Fruit fly (Drosophila melanogaster) whole organism, embryonic: Measurements from ENCODE around the gene CG12279.

Experiments used
- Adf1 ChIP-seq: fragments of 200-800 bp; sonication (Bioruptor generic); IDR thresholded peaks from 2 replicates; pipeline ENCODE4 v1.3.6; 2022; ENCODE audit warnings: missing biosample characterization, missing genetic modification characterization
- Awh ChIP-seq: fragments of 200-800 bp; sonication (Bioruptor generic); IDR thresholded peaks from 2 replicates; pipeline ENCODE4, ENCODE4 v1.3.6; 2022; ENCODE audit warnings: missing biosample characterization, missing genetic modification characterization
- Bgb ChIP-seq: fragments of 200-800 bp; sonication (Bioruptor generic); IDR thresholded peaks from 2 replicates; pipeline ENCODE4 v1.3.6; 2022; ENCODE audit warnings: missing biosample characterization, missing genetic modification characterization; ENCODE audit not compliant: partially characterized antibody
- BtbVII ChIP-seq: fragments of 200-800 bp; sonication (Bioruptor generic); optimal IDR thresholded peaks from 3 replicates; lab custom pipeline; 2017; ENCODE audit warnings: missing biosample characterization, mild to moderate bottlenecking, missing genetic modification characterization
- CG10274 ChIP-seq: fragments of 200-800 bp; sonication (Bioruptor generic); optimal IDR thresholded peaks from 3 replicates; lab custom pipeline; 2017; ENCODE audit warnings: missing biosample characterization, mild to moderate bottlenecking, missing genetic modification characterization
- CG11247 ChIP-seq: fragments of 200-800 bp; sonication (Bioruptor generic); IDR thresholded peaks from 2 replicates; pipeline ENCODE4 v1.3.6; 2022; ENCODE audit warnings: missing biosample characterization, missing genetic modification characterization
- CG1233 ChIP-seq: fragments of 200-800 bp; sonication (Bioruptor generic); optimal IDR thresholded peaks from 4 replicates; lab custom pipeline; 2018; ENCODE audit warnings: missing biosample characterization, mild to moderate bottlenecking, missing genetic modification characterization
- CG13894 ChIP-seq: fragments of 200-800 bp; sonication (Bioruptor generic); optimal IDR thresholded peaks from 3 replicates; lab custom pipeline; 2018; ENCODE audit warnings: missing biosample characterization, mild to moderate bottlenecking, missing genetic modification characterization, moderate library complexity
- CG14050 ChIP-seq: fragments of 200-800 bp; sonication (Bioruptor generic); IDR thresholded peaks from 3 replicates; pipeline ENCODE4 v1.3.6; 2022; ENCODE audit warnings: missing biosample characterization, missing genetic modification characterization
- CG14441 ChIP-seq: fragments of 200-800 bp; sonication (Bioruptor generic); IDR thresholded peaks from 2 replicates; pipeline ENCODE4 v1.3.6; 2022; ENCODE audit warnings: missing biosample characterization, missing genetic modification characterization
- CG14965 ChIP-seq: fragments of 200-800 bp; sonication (Bioruptor generic); optimal IDR thresholded peaks from 2 replicates; lab custom pipeline; 2016; ENCODE audit warnings: missing biosample characterization, missing genetic modification characterization, borderline replicate concordance
- CG1529 ChIP-seq: fragments of 200-800 bp; sonication (Bioruptor generic); optimal IDR thresholded peaks from 3 replicates; lab custom pipeline; 2018; ENCODE audit warnings: missing biosample characterization, missing genetic modification characterization
- CG17186 ChIP-seq: fragments of 200-800 bp; sonication (Bioruptor generic); optimal IDR thresholded peaks from 3 replicates; lab custom pipeline; 2017; ENCODE audit warnings: missing biosample characterization, missing genetic modification reagents, missing genetic modification characterization
- CG17359 ChIP-seq: fragments of 200-800 bp; sonication (Bioruptor generic); optimal IDR thresholded peaks from 3 replicates; lab custom pipeline; 2018; ENCODE audit warnings: missing biosample characterization, mild to moderate bottlenecking, missing genetic modification characterization, moderate library complexity
- CG17829 ChIP-seq: fragments of 200-800 bp; optimal IDR thresholded peaks from 2 replicates; lab custom pipeline; 2019; ENCODE audit warnings: missing biosample characterization, mild to moderate bottlenecking, missing genetic modification characterization, moderate library complexity
- CG18599 ChIP-seq: fragments of 200-800 bp; sonication (Bioruptor generic); optimal IDR thresholded peaks from 3 replicates; lab custom pipeline; 2017; ENCODE audit warnings: missing biosample characterization, missing genetic modification characterization, mild to moderate bottlenecking, moderate library complexity, missing genetic modification reagents
- CG30020 ChIP-seq: fragments of 200-800 bp; optimal IDR thresholded peaks from 2 replicates; lab custom pipeline; 2019; ENCODE audit warnings: missing biosample characterization, mild to moderate bottlenecking, missing genetic modification characterization, moderate library complexity
- CG3847 ChIP-seq: fragments of 200-800 bp; sonication (Bioruptor generic); IDR thresholded peaks from 2 replicates; pipeline ENCODE4 v1.3.6; 2022; ENCODE audit warnings: missing biosample characterization, missing genetic modification characterization
- CG8290 ChIP-seq, 3 experiments: fragments of 200-800 bp; sonication (Bioruptor generic); optimal IDR thresholded peaks; 2 replicates each; lab custom pipeline; 2016 to 2019; ENCODE audit warnings: missing biosample characterization in 3 of 3, missing genetic modification characterization in 3 of 3, mild to moderate bottlenecking in 2 of 3, moderate library complexity in 1 of 3
- Dll ChIP-seq: fragments of 200-800 bp; sonication (Bioruptor generic); IDR thresholded peaks from 4 replicates; pipeline ENCODE4 v1.3.6; 2022; ENCODE audit warnings: missing biosample characterization, missing genetic modification characterization; ENCODE audit not compliant: partially characterized antibody
- Hsf ChIP-seq: fragments of 200-800 bp; sonication (Bioruptor generic); optimal IDR thresholded peaks from 3 replicates; lab custom pipeline; 2016; ENCODE audit warnings: missing biosample characterization, missing genetic modification characterization
- Neu2 ChIP-seq: fragments of 200-800 bp; sonication (Bioruptor generic); optimal IDR thresholded peaks from 3 replicates; lab custom pipeline; 2016; ENCODE audit warnings: missing biosample characterization, missing genetic modification characterization, borderline replicate concordance
- Poxn ChIP-seq: fragments of 200-800 bp; sonication (Bioruptor generic); IDR thresholded peaks from 2 replicates; pipeline ENCODE4 v1.3.6; 2022; ENCODE audit warnings: missing biosample characterization, missing genetic modification characterization
- Ravus ChIP-seq: fragments of 200-800 bp; sonication (Bioruptor generic); IDR thresholded peaks from 2 replicates; pipeline ENCODE4 v1.3.6; 2022; ENCODE audit warnings: missing biosample characterization, missing genetic modification characterization
- Scr ChIP-seq: fragments of 200-800 bp; sonication (Bioruptor generic); IDR thresholded peaks from 2 replicates; pipeline ENCODE4 v1.3.6; 2022; ENCODE audit warnings: missing biosample characterization, missing genetic modification characterization; ENCODE audit not compliant: partially characterized antibody
- ap ChIP-seq: fragments of 200-800 bp; sonication (Bioruptor generic); IDR thresholded peaks from 2 replicates; pipeline ENCODE4 v1.3.6; 2022; ENCODE audit warnings: missing biosample characterization, missing genetic modification characterization
- bigmax ChIP-seq: fragments of 200-800 bp; sonication (Bioruptor generic); optimal IDR thresholded peaks from 2 replicates; lab custom pipeline; 2018; ENCODE audit warnings: missing biosample characterization, mild to moderate bottlenecking, missing genetic modification characterization
- chif ChIP-seq, 2 experiments: fragments of 200-800 bp; sonication (Bioruptor generic); optimal IDR thresholded peaks; 3 replicates each; lab custom pipeline; 2016; ENCODE audit warnings: missing biosample characterization in 2 of 2, missing genetic modification characterization in 2 of 2
- crc ChIP-seq: fragments of 200-800 bp; sonication (Bioruptor generic); optimal IDR thresholded peaks from 2 replicates; lab custom pipeline; 2016; ENCODE audit warnings: missing biosample characterization, missing genetic modification characterization
- crp ChIP-seq, 2 experiments: fragments of 200-800 bp; sonication (Bioruptor generic); optimal IDR thresholded peaks; 2 replicates in 1 of 2; 3 replicates in 1 of 2; lab custom pipeline; 2017; ENCODE audit warnings: missing biosample characterization in 2 of 2, missing genetic modification characterization in 2 of 2, mild to moderate bottlenecking in 1 of 2, moderate library complexity in 1 of 2
- disco-r ChIP-seq: fragments of 200-800 bp; sonication (Bioruptor generic); optimal IDR thresholded peaks from 2 replicates; lab custom pipeline; 2016; ENCODE audit warnings: missing biosample characterization, missing genetic modification characterization
- dmrt11E ChIP-seq: fragments of 200-800 bp; sonication (Bioruptor generic); optimal IDR thresholded peaks from 3 replicates; lab custom pipeline; 2018; ENCODE audit warnings: missing biosample characterization, mild to moderate bottlenecking, missing genetic modification characterization, moderate library complexity
- exex ChIP-seq: fragments of 200-800 bp; sonication (Bioruptor generic); optimal IDR thresholded peaks from 4 replicates; lab custom pipeline; 2018; ENCODE audit warnings: missing biosample characterization, mild to moderate bottlenecking, missing genetic modification characterization, moderate library complexity
- gcm2 ChIP-seq: fragments of 200-800 bp; sonication (Bioruptor generic); optimal IDR thresholded peaks from 2 replicates; lab custom pipeline; 2016; ENCODE audit warnings: missing biosample characterization, missing genetic modification characterization
- gsb-n ChIP-seq: fragments of 200-800 bp; sonication (Bioruptor generic); optimal IDR thresholded peaks from 3 replicates; lab custom pipeline; 2018; ENCODE audit warnings: missing biosample characterization, mild to moderate bottlenecking, missing genetic modification characterization
- h ChIP-seq: fragments of >200 bp; optimal IDR thresholded peaks from 2 replicates; lab custom pipeline; 2017
- hb ChIP-seq: fragments of 200-800 bp; sonication (Bioruptor generic); IDR thresholded peaks from 3 replicates; pipeline ENCODE4 v1.3.6; 2022; ENCODE audit warnings: missing biosample characterization, missing genetic modification characterization; ENCODE audit not compliant: partially characterized antibody
- hth ChIP-seq: fragments of >200 bp; optimal IDR thresholded peaks from 2 replicates; lab custom pipeline; 2017; ENCODE audit warnings: inconsistent platforms
- odd ChIP-seq: fragments of 200-800 bp; sonication (Bioruptor generic); optimal IDR thresholded peaks from 2 replicates; lab custom pipeline; 2017; ENCODE audit warnings: missing biosample characterization, mild to moderate bottlenecking, missing genetic modification characterization
- ranshi ChIP-seq: fragments of 200-800 bp; sonication (Bioruptor generic); IDR thresholded peaks from 2 replicates; pipeline ENCODE4 v1.3.6; 2022; ENCODE audit warnings: missing biosample characterization, missing genetic modification characterization
- row ChIP-seq: fragments of 200-800 bp; sonication (Bioruptor generic); IDR thresholded peaks from 3 replicates; pipeline ENCODE4 v1.3.6; 2022; ENCODE audit warnings: missing biosample characterization, missing genetic modification characterization
- salm ChIP-seq: fragments of 200-800 bp; sonication (Bioruptor generic); optimal IDR thresholded peaks from 2 replicates; lab custom pipeline; 2018; ENCODE audit warnings: missing biosample characterization, mild to moderate bottlenecking, missing genetic modification characterization
- slbo ChIP-seq: fragments of 200-800 bp; sonication (Bioruptor generic); IDR thresholded peaks from 2 replicates; pipeline ENCODE4 v1.3.6; 2022; ENCODE audit warnings: missing biosample characterization, missing genetic modification characterization
- tna ChIP-seq: fragments of 200-800 bp; sonication (Bioruptor generic); IDR thresholded peaks from 2 replicates; pipeline ENCODE4 v1.3.6; 2022; ENCODE audit warnings: missing biosample characterization, missing genetic modification characterization; ENCODE audit not compliant: partially characterized antibody
- toy ChIP-seq: fragments of 200-800 bp; sonication (Bioruptor generic); IDR thresholded peaks from 2 replicates; pipeline ENCODE4 v1.3.6; 2022; ENCODE audit warnings: missing biosample characterization, missing genetic modification characterization
- tup ChIP-seq: fragments of 200-800 bp; sonication (Bioruptor generic); optimal IDR thresholded peaks from 2 replicates; lab custom pipeline; 2016; ENCODE audit warnings: missing biosample characterization, mild to moderate bottlenecking, missing genetic modification characterization, moderate library complexity
- unpg ChIP-seq: fragments of 200-800 bp; sonication (Bioruptor generic); optimal IDR thresholded peaks from 3 replicates; lab custom pipeline; 2018; ENCODE audit warnings: missing biosample characterization, mild to moderate bottlenecking, missing genetic modification characterization, moderate library complexity
- zen ChIP-seq: fragments of 200-800 bp; sonication (Bioruptor generic); optimal IDR thresholded peaks from 3 replicates; lab custom pipeline; 2018; ENCODE audit warnings: missing biosample characterization, mild to moderate bottlenecking, missing genetic modification characterization, moderate library complexity
- zfh1 ChIP-seq: fragments of 200-800 bp; sonication (Bioruptor generic); IDR thresholded peaks from 3 replicates; pipeline ENCODE4 v1.3.6; 2022; ENCODE audit warnings: missing biosample characterization, missing genetic modification characterization

The CG12279 gene

DNA sequence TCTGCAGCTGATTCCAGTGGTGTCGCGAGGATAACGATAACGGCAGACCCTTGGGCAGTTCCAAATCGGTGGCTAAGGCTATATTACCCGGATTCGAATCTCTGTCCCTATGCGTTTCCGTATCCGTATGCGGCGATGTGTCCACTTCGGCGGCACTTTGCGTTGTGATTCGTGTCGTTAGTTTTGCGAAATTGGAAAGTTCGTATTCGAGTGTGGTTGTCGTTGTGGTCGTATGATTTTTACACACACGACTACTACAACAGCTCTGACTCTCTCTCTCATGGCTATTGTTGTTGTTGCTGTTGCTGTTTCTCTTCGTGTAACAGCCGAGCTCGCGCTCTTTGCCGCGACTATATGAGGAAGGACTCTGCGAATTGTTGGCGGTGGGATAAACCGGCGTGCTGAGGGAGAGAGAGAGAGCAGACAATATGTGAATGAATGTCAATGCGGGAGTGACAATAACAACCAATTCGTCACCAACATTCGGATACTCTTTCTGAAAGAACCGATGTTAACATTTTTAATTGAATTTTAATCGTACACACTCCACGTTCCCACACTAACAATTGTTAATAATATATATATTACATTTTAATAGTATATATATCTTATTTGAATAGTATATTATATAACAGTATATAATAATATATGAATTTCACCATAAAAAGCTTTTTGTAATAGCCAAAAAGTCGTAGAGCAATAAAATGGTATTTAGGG lies 14.9 kb downstream of the CG12279 start (continued):
- TF ChIP-seq ranshi (GFP tag; lab: Robert Waterston, UW) (no peak), Ravus (GFP tag; lab: Robert Waterston, UW) (no peak), CG8290 (GFP tag; optimal IDR thresholded peaks at IDR 0.05; lab: Kevin White, UChicago) (no peak), CG8290 (tag; optimal IDR thresholded peaks at IDR 0.05; lab: Kevin White, UChicago) (peak in 1 of 2 experiments; percentile 33), Hsf (no peak), Bgb (GFP tag; lab: Robert Waterston, UW) (no peak), zfh1 (GFP tag; lab: Robert Waterston, UW) (no peak; the same call in 2 of the 3 replicates), hb (GFP tag; lab: Robert Waterston, UW) (no peak), CG1233 (GFP tag; lab: Kevin White, UChicago) (no peak), gsb-n (tag; lab: Kevin White, UChicago) (no peak), zen (tag; lab: Kevin White, UChicago) (no peak), crc (no peak), Poxn (GFP tag; lab: Robert Waterston, UW) (no peak), CG14050 (GFP tag; lab: Robert Waterston, UW) (no peak), CG11247 (no peak), CG13894 (tag; lab: Kevin White, UChicago) (peak; percentile 94), hth (no peak), Neu2 (GFP tag; lab: Kevin White, UChicago) (peak; percentile 6), CG14441 (GFP tag; lab: Robert Waterston, UW) (no peak), salm (tag; lab: Kevin White, UChicago) (no peak), row (GFP tag; lab: Robert Waterston, UW) (peak; percentile 76), tna (peak; percentile 49; the same call in 1 of the 2 replicates), CG17359 (tag; lab: Kevin White, UChicago) (no peak), disco-r (GFP tag; lab: Kevin White, UChicago) (no peak), Scr (GFP tag; lab: Robert Waterston, UW) (peak; percentile 27; the same call in 1 of the 2 replicates), exex (tag; lab: Kevin White, UChicago) (peak; percentile 4), chif (GFP tag; optimal IDR thresholded peaks at IDR 0.05; lab: Kevin White, UChicago) (no peak), CG1529 (GFP tag; lab: Kevin White, UChicago) (no peak), CG17829 (tag; lab: Kevin White, UChicago) (peak; percentile 40), ap (GFP tag; lab: Robert Waterston, UW) (no peak), CG3847 (no peak), Adf1 (no peak; the same call in 1 of the 2 replicates), bigmax (GFP tag; lab: Kevin White, UChicago) (no peak), tup (GFP tag; lab: Kevin White, UChicago) (no peak), crp (GFP tag; optimal IDR thresholded peaks at IDR 0.05; lab: Kevin White, UChicago) (no peak), slbo (GFP tag; lab: Robert Waterston, UW) (peak; percentile 34; the same call in 1 of the 2 replicates), gcm2 (GFP tag; lab: Kevin White, UChicago) (no peak), CG18599 (GFP tag; lab: Kevin White, UChicago) (peak; percentile 79), CG30020 (tag; lab: Kevin White, UChicago) (no peak), h (lab: Kevin White, UChicago) (no peak), unpg (GFP tag; lab: Kevin White, UChicago) (peak; percentile 55), CG14965 (GFP tag; lab: Kevin White, UChicago) (no peak), CG10274 (no peak), odd (no peak), dmrt11E (no peak), toy (GFP tag; lab: Robert Waterston, UW) (no peak), Dll (GFP tag; lab: Robert Waterston, UW) (no peak), CG17186 (GFP tag; lab: Kevin White, UChicago) (no peak), BtbVII (GFP tag; lab: Kevin White, UChicago) (peak; percentile 36), Awh (GFP tag; lab: Robert Waterston, UW) (no peak)
